Fruit fly (Drosophila melanogaster): ENCODE measurements around the gene CG1275.

dm6 chr3L:2272669-2273068 lies 15.4 kb upstream of the CG1275 start, which contains the start of gene yellow-g:
- TF ChIP-seq Eip75B (GFP tag; optimal IDR thresholded peaks at IDR 0.05) (no peak), Blimp-1 (GFP tag; optimal IDR thresholded peaks at IDR 0.05) (no peak), Sox14 (GFP tag; optimal IDR thresholded peaks at IDR 0.05) (no peak), Lpt (GFP tag; optimal IDR thresholded peaks at IDR 0.05) (no peak), CG11294 (GFP tag; IDR thresholded peaks at IDR 0.05) (no peak), Gug (GFP tag; IDR thresholded peaks at IDR 0.05) (no peak), Sox15 (GFP tag; optimal IDR thresholded peaks at IDR 0.05) (no peak), CG10631 (GFP tag; optimal IDR thresholded peaks at IDR 0.05) (no peak), Met (GFP tag; optimal IDR thresholded peaks at IDR 0.05) (no peak)
